Fruit fly (Drosophila melanogaster) whole organism, adult: Measurements from ENCODE around the gene CG3164.
A peak's percentile ranks its signal among the peaks of the same experiment; 100 is the strongest.

ENCODE experiments used
- CG12768 ChIP-seq: fragments of 200-800 bp; sonication (Bioruptor generic); optimal IDR thresholded peaks from 2 replicates; lab custom pipeline; 2017; ENCODE audit warnings: missing biosample characterization, missing genetic modification characterization, mild to moderate bottlenecking, moderate library complexity, missing genetic modification reagents
- CG14711 ChIP-seq: fragments of 200-800 bp; sonication (Bioruptor generic); optimal IDR thresholded peaks from 2 replicates; lab custom pipeline; 2018; ENCODE audit warnings: missing biosample characterization, mild to moderate bottlenecking, missing genetic modification characterization, moderate library complexity
- Clk ChIP-seq: fragments of 200-800 bp; sonication (Bioruptor generic); optimal IDR thresholded peaks from 2 replicates; lab custom pipeline; 2017; ENCODE audit warnings: missing biosample characterization, missing genetic modification characterization
- Hr96 ChIP-seq: fragments of 200-800 bp; sonication (Bioruptor generic); optimal IDR thresholded peaks from 2 replicates; lab custom pipeline; 2016; ENCODE audit warnings: missing biosample characterization, missing genetic modification characterization
- cnc ChIP-seq, 2 experiments: fragments of >200 bp; optimal IDR thresholded peaks; 2 replicates each; lab custom pipeline; 2017
- ovo ChIP-seq: fragments of 200-800 bp; sonication (Bioruptor generic); optimal IDR thresholded peaks from 2 replicates; lab custom pipeline; 2016; ENCODE audit warnings: missing biosample characterization, missing genetic modification characterization
- toe ChIP-seq: fragments of 200-800 bp; sonication (Bioruptor generic); optimal IDR thresholded peaks from 2 replicates; lab custom pipeline; 2016; ENCODE audit warnings: missing biosample characterization, missing genetic modification characterization

dm6 chr2L:92993-93392 lies 37.6 kb downstream of the CG3164 start:
- TF ChIP-seq Hr96 (GFP tag; lab: Kevin White, UChicago) (no peak), CG12768 (GFP tag; lab: Kevin White, UChicago) (no peak), ovo (GFP tag; lab: Kevin White, UChicago) (no peak), Clk (no peak), toe (GFP tag; lab: Kevin White, UChicago) (peak; percentile 59), cnc (optimal IDR thresholded peaks at IDR 0.05; lab: Kevin White, UChicago) (no peak), CG14711 (tag; lab: Kevin White, UChicago) (no peak)
